Fruit fly (Drosophila melanogaster) whole organism, embryonic: ENCODE data around the gene CG7054.

Experiments
- Abd-B ChIP-seq: fragments of 200-800 bp; sonication (Bioruptor generic); optimal IDR thresholded peaks from 2 replicates; lab custom pipeline; 2018; ENCODE audit warnings: missing biosample characterization, mild to moderate bottlenecking, missing genetic modification characterization, moderate library complexity
- B-H1 ChIP-seq: fragments of 200-800 bp; sonication (Bioruptor generic); IDR thresholded peaks from 3 replicates; pipeline ENCODE4 v1.3.6; 2022; ENCODE audit warnings: missing biosample characterization, missing genetic modification characterization
- CG10565 ChIP-seq: fragments of 200-800 bp; sonication (Bioruptor generic); optimal IDR thresholded peaks from 3 replicates; lab custom pipeline; 2016; ENCODE audit warnings: missing biosample characterization, mild to moderate bottlenecking, missing genetic modification characterization
- CG11695 ChIP-seq: fragments of 200-800 bp; sonication (Bioruptor generic); IDR thresholded peaks from 3 replicates; pipeline ENCODE4 v1.3.6; 2022; ENCODE audit warnings: missing biosample characterization, missing genetic modification characterization
- CG12104 ChIP-seq: fragments of 200-800 bp; sonication (Bioruptor generic); optimal IDR thresholded peaks from 3 replicates; lab custom pipeline; 2016; ENCODE audit warnings: missing biosample characterization, missing genetic modification characterization
- CG1647 ChIP-seq: fragments of 200-800 bp; sonication (Bioruptor generic); optimal IDR thresholded peaks from 3 replicates; lab custom pipeline; 2016; ENCODE audit warnings: missing biosample characterization, missing genetic modification characterization
- CG4282 ChIP-seq: fragments of 200-800 bp; sonication (Bioruptor generic); optimal IDR thresholded peaks from 2 replicates; lab custom pipeline; 2016; ENCODE audit warnings: missing biosample characterization, missing genetic modification characterization
- CG4424 ChIP-seq: fragments of 200-800 bp; sonication (Bioruptor generic); optimal IDR thresholded peaks from 3 replicates; lab custom pipeline; 2016; ENCODE audit warnings: missing biosample characterization, missing genetic modification characterization
- CG4707 ChIP-seq: fragments of 200-800 bp; sonication (Bioruptor generic); optimal IDR thresholded peaks from 2 replicates; lab custom pipeline; 2018; ENCODE audit warnings: missing biosample characterization, mild to moderate bottlenecking, missing genetic modification characterization, moderate library complexity
- CG5180 ChIP-seq: fragments of 200-800 bp; sonication (Bioruptor generic); optimal IDR thresholded peaks from 3 replicates; lab custom pipeline; 2017; ENCODE audit warnings: missing biosample characterization, missing genetic modification characterization, mild to moderate bottlenecking, moderate library complexity, missing genetic modification reagents
- CG7839 ChIP-seq: fragments of 200-800 bp; sonication (Bioruptor generic); optimal IDR thresholded peaks from 3 replicates; lab custom pipeline; 2018; ENCODE audit warnings: missing biosample characterization, mild to moderate bottlenecking, missing genetic modification characterization, moderate library complexity
- CG8281 ChIP-seq: fragments of 200-800 bp; sonication (Bioruptor generic); optimal IDR thresholded peaks from 2 replicates; lab custom pipeline; 2018; ENCODE audit warnings: missing biosample characterization, mild to moderate bottlenecking, missing genetic modification characterization, moderate library complexity
- CG8478 ChIP-seq: fragments of >200 bp; optimal IDR thresholded peaks from 2 replicates; lab custom pipeline; 2018
- CG9609 ChIP-seq: fragments of 200-800 bp; sonication (Bioruptor generic); optimal IDR thresholded peaks from 3 replicates; lab custom pipeline; 2016; ENCODE audit warnings: missing biosample characterization, missing genetic modification characterization
- CG9727 ChIP-seq: fragments of 200-800 bp; sonication (Bioruptor generic); optimal IDR thresholded peaks from 3 replicates; lab custom pipeline; 2017; ENCODE audit warnings: missing biosample characterization, mild to moderate bottlenecking, missing genetic modification characterization
- CG9797 ChIP-seq: fragments of 200-800 bp; sonication (Bioruptor generic); optimal IDR thresholded peaks from 3 replicates; lab custom pipeline; 2018; ENCODE audit warnings: missing biosample characterization, mild to moderate bottlenecking, missing genetic modification characterization
- Dek ChIP-seq: fragments of 200-800 bp; sonication (Bioruptor generic); optimal IDR thresholded peaks from 3 replicates; lab custom pipeline; 2019; ENCODE audit warnings: missing biosample characterization, mild to moderate bottlenecking, missing genetic modification characterization, moderate library complexity
- Dref ChIP-seq: fragments of 200-800 bp; sonication (Bioruptor generic); IDR thresholded peaks from 2 replicates; pipeline ENCODE4 v1.3.6; 2022; ENCODE audit warnings: missing biosample characterization, missing genetic modification characterization
- HLHmδ ChIP-seq: fragments of 200-800 bp; sonication (Bioruptor generic); optimal IDR thresholded peaks from 2 replicates; lab custom pipeline; 2018; ENCODE audit warnings: missing biosample characterization, mild to moderate bottlenecking, missing genetic modification characterization, moderate library complexity
- Hr3 ChIP-seq: fragments of 200-800 bp; sonication (Bioruptor generic); optimal IDR thresholded peaks from 3 replicates; lab custom pipeline; 2016; ENCODE audit warnings: missing biosample characterization, missing genetic modification characterization
- MESR4 ChIP-seq: fragments of 200-800 bp; sonication (Bioruptor generic); optimal IDR thresholded peaks from 2 replicates; lab custom pipeline; 2018; ENCODE audit warnings: missing biosample characterization, mild to moderate bottlenecking, missing genetic modification characterization, moderate library complexity
- MTF-1 ChIP-seq: fragments of 200-800 bp; sonication (Bioruptor generic); optimal IDR thresholded peaks from 2 replicates; lab custom pipeline; 2018; ENCODE audit warnings: missing biosample characterization, mild to moderate bottlenecking, missing genetic modification characterization, borderline replicate concordance
- Mad ChIP-seq: fragments of 200-800 bp; sonication (Bioruptor generic); optimal IDR thresholded peaks from 2 replicates; lab custom pipeline; 2016; ENCODE audit warnings: missing biosample characterization, missing genetic modification characterization
- Myb ChIP-seq: fragments of 200-800 bp; sonication (Bioruptor generic); optimal IDR thresholded peaks from 2 replicates; lab custom pipeline; 2016; ENCODE audit warnings: missing biosample characterization, missing genetic modification characterization
- Nf-YC ChIP-seq: fragments of 200-800 bp; optimal IDR thresholded peaks from 3 replicates; lab custom pipeline; 2019; ENCODE audit warnings: missing biosample characterization, mild to moderate bottlenecking, missing genetic modification characterization, moderate library complexity
- Spps ChIP-seq: fragments of 200-800 bp; sonication (Bioruptor generic); optimal IDR thresholded peaks from 2 replicates; lab custom pipeline; 2018; ENCODE audit warnings: missing biosample characterization, mild to moderate bottlenecking, missing genetic modification characterization
- YL-1 ChIP-seq: fragments of 200-800 bp; sonication (Bioruptor generic); optimal IDR thresholded peaks from 3 replicates; lab custom pipeline; 2017; ENCODE audit warnings: missing biosample characterization, mild to moderate bottlenecking, missing genetic modification characterization
- btn ChIP-seq: fragments of 200-800 bp; sonication (Bioruptor generic); optimal IDR thresholded peaks from 2 replicates; lab custom pipeline; 2016; ENCODE audit warnings: missing biosample characterization, missing genetic modification characterization
- cas ChIP-seq: fragments of 200-800 bp; sonication (Bioruptor generic); IDR thresholded peaks from 2 replicates; pipeline ENCODE4 v1.3.6; 2022; ENCODE audit warnings: missing biosample characterization, missing genetic modification characterization
- crp ChIP-seq, 2 experiments: fragments of 200-800 bp; sonication (Bioruptor generic); optimal IDR thresholded peaks; 2 replicates in 1 of 2; 3 replicates in 1 of 2; lab custom pipeline; 2017; ENCODE audit warnings: missing biosample characterization in 2 of 2, missing genetic modification characterization in 2 of 2, mild to moderate bottlenecking in 1 of 2, moderate library complexity in 1 of 2
- disco-r ChIP-seq: fragments of 200-800 bp; sonication (Bioruptor generic); optimal IDR thresholded peaks from 2 replicates; lab custom pipeline; 2016; ENCODE audit warnings: missing biosample characterization, missing genetic modification characterization
- dm ChIP-seq: fragments of 200-800 bp; sonication (Bioruptor generic); optimal IDR thresholded peaks from 3 replicates; lab custom pipeline; 2016; ENCODE audit warnings: missing biosample characterization, missing genetic modification characterization
- emc ChIP-seq: fragments of 200-800 bp; sonication (Bioruptor generic); optimal IDR thresholded peaks from 2 replicates; lab custom pipeline; 2016; ENCODE audit warnings: missing biosample characterization, missing genetic modification characterization
- gcm ChIP-seq: fragments of 200-800 bp; sonication (Bioruptor generic); optimal IDR thresholded peaks from 2 replicates; lab custom pipeline; 2019; ENCODE audit warnings: missing biosample characterization, mild to moderate bottlenecking, missing genetic modification characterization, moderate library complexity
- gsb ChIP-seq: fragments of 200-800 bp; sonication (Bioruptor generic); IDR thresholded peaks from 2 replicates; pipeline ENCODE4 v1.3.6; 2022; ENCODE audit warnings: missing biosample characterization, missing genetic modification characterization
- ind ChIP-seq: fragments of 200-800 bp; sonication (Bioruptor generic); optimal IDR thresholded peaks from 3 replicates; lab custom pipeline; 2016; ENCODE audit warnings: missing biosample characterization, missing genetic modification characterization
- insv ChIP-seq, 2 experiments: fragments of 200-800 bp; sonication (Bioruptor generic); optimal IDR thresholded peaks; 3 replicates each; lab custom pipeline; 2016 to 2018; ENCODE audit warnings: missing biosample characterization in 2 of 2, missing genetic modification characterization in 2 of 2
- knrl ChIP-seq: fragments of 200-800 bp; sonication (Bioruptor generic); IDR thresholded peaks from 3 replicates; pipeline ENCODE4 v1.3.6; 2022; ENCODE audit warnings: missing biosample characterization, missing genetic modification characterization; ENCODE audit not compliant: partially characterized antibody
- nmo ChIP-seq: fragments of 200-800 bp; sonication (Bioruptor generic); optimal IDR thresholded peaks from 2 replicates; lab custom pipeline; 2018; ENCODE audit warnings: missing biosample characterization, mild to moderate bottlenecking, missing genetic modification characterization, moderate library complexity
- onecut ChIP-seq: fragments of 200-800 bp; sonication (Bioruptor generic); IDR thresholded peaks from 2 replicates; pipeline ENCODE4 v1.3.6; 2022; ENCODE audit warnings: missing biosample characterization, missing genetic modification characterization
- otp ChIP-seq: fragments of 200-800 bp; sonication (Bioruptor generic); IDR thresholded peaks from 3 replicates; pipeline ENCODE4, ENCODE4 v1.3.6; 2022; ENCODE audit warnings: missing biosample characterization, missing genetic modification characterization
- phol ChIP-seq: fragments of 200-800 bp; sonication (Bioruptor generic); optimal IDR thresholded peaks from 3 replicates; lab custom pipeline; 2018; ENCODE audit warnings: missing biosample characterization, mild to moderate bottlenecking, missing genetic modification characterization, moderate library complexity
- pum ChIP-seq: fragments of 200-800 bp; sonication (Bioruptor generic); optimal IDR thresholded peaks from 2 replicates; lab custom pipeline; 2016; ENCODE audit warnings: missing biosample characterization, missing genetic modification characterization
- ro ChIP-seq: fragments of 200-800 bp; sonication (Bioruptor generic); IDR thresholded peaks from 2 replicates; pipeline ENCODE4 v1.3.6; 2022; ENCODE audit warnings: missing biosample characterization, missing genetic modification characterization
- sens ChIP-seq: fragments of 200-800 bp; sonication (Bioruptor generic); peaks from one replicate; lab custom pipeline; 2016; ENCODE audit warnings: missing biosample characterization, missing genetic modification characterization
- seq ChIP-seq: fragments of 200-800 bp; sonication (Bioruptor generic); IDR thresholded peaks from 2 replicates; pipeline ENCODE4 v1.3.6; 2022; ENCODE audit warnings: missing biosample characterization, missing genetic modification characterization
- slbo ChIP-seq: fragments of 200-800 bp; sonication (Bioruptor generic); IDR thresholded peaks from 2 replicates; pipeline ENCODE4 v1.3.6; 2022; ENCODE audit warnings: missing biosample characterization, missing genetic modification characterization
- slp2 ChIP-seq: fragments of 200-800 bp; sonication (Bioruptor generic); optimal IDR thresholded peaks from 2 replicates; lab custom pipeline; 2016; ENCODE audit warnings: missing biosample characterization, missing genetic modification characterization
- tll ChIP-seq, 2 experiments: fragments of 200-800 bp in 1 of 2; fragments of >200 bp in 1 of 2; sonication (Bioruptor generic) in 1 of 2; optimal IDR thresholded peaks; 2 replicates each; lab custom pipeline; 2017 to 2019; ENCODE audit warnings: missing biosample characterization in 2 of 2, missing genetic modification characterization in 2 of 2, mild to moderate bottlenecking in 1 of 2, moderate library complexity in 1 of 2

Gene CG7054

DNA sequence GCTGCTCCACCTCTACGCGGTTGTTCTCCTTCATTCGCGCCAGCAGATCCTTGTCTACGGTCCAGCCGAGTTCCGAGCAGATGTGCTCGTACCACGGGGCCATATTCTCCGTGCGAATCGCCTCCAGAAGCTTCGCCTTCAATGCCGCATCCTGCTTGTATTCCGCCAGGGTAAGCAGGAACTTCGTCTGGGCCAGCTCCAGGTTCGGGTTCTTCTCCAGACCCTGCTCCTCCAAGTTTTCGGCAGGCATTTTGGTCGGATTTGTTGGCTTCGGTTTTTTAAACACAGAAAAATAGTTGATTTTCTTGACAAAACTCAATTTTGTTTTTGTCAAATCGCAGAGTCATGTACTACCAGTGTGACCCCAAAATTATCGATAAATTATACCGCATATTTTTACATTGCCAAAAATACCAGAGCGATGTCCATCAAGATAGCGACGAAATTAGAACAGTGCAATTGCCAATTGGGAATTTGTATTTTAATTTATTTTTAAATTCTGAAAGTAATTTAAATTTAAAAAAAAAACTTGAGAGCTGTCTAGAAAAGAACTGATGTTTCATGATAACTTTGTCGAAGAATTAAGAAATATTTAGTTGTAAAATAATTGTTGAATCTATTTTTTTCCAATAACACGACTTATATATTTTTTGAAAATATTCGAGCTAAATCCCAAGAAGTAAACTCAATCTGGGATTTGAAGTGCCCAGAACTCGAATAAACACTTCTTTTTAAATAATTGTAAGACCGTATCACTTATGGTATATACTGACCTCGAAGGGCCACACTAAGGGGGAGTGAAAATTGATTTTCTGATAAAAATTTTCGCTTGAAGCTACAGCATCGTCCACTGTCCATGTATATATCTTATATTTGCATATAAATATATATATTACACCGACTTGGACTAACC, 2.9 kb upstream of the CG7054 start, which contains the start of the genes Rpn7 and AP-2mu (continued):
- TF ChIP-seq Abd-B (GFP tag; lab: Kevin White, UChicago): no peak
- peak; percentile 11; the same call in 1 of the 2 replicates for TF ChIP-seq slbo (GFP tag; lab: Robert Waterston, UW)
- peak in 1 of 2 experiments; percentile 93 for TF ChIP-seq insv (GFP tag; optimal IDR thresholded peaks at IDR 0.05; lab: Kevin White, UChicago)
- TF ChIP-seq ind: peak; percentile 19
- TF ChIP-seq gsb (GFP tag; lab: Robert Waterston, UW): no peak
- TF ChIP-seq CG9609 (GFP tag; lab: Kevin White, UChicago): no peak
- TF ChIP-seq CG8281 (tag; lab: Kevin White, UChicago): no peak
- no peak for TF ChIP-seq CG4282
- no peak for TF ChIP-seq Myb (GFP tag; lab: Kevin White, UChicago)
- no peak for TF ChIP-seq knrl
- TF ChIP-seq Nf-YC (tag; lab: Kevin White, UChicago): peak; percentile 9
- TF ChIP-seq CG11695: no peak
- no peak for TF ChIP-seq pum (GFP tag; lab: Kevin White, UChicago)
- no peak for TF ChIP-seq CG4707 (GFP tag; lab: Kevin White, UChicago)
- TF ChIP-seq gcm (GFP tag; lab: Kevin White, UChicago): no peak
- TF ChIP-seq CG10565 (GFP tag; lab: Kevin White, UChicago): no peak
- no peak for TF ChIP-seq CG8478 (lab: Kevin White, UChicago)
- peak; percentile 44 for TF ChIP-seq phol (tag; lab: Kevin White, UChicago)
- no peak for TF ChIP-seq dm
- no peak for TF ChIP-seq btn
- TF ChIP-seq Dref (GFP tag; lab: Robert Waterston, UW): peak; percentile 61
- no peak for TF ChIP-seq cas (GFP tag; lab: Robert Waterston, UW)
- TF ChIP-seq otp: no peak
- TF ChIP-seq MTF-1 (GFP tag; lab: Kevin White, UChicago): no peak
- TF ChIP-seq disco-r (GFP tag; lab: Kevin White, UChicago): no peak
- no peak for TF ChIP-seq Spps (tag; lab: Kevin White, UChicago)
- TF ChIP-seq Mad (GFP tag; lab: Kevin White, UChicago): no peak
- TF ChIP-seq onecut: peak; percentile 85
- peak; percentile 75 for TF ChIP-seq CG9797 (GFP tag; lab: Kevin White, UChicago)
- peak; percentile 57 for TF ChIP-seq MESR4 (GFP tag; lab: Kevin White, UChicago)
- no peak for TF ChIP-seq ro (GFP tag; lab: Robert Waterston, UW)
- peak; percentile 27 for TF ChIP-seq CG4424 (GFP tag; lab: Kevin White, UChicago)
- no peak for TF ChIP-seq slp2 (GFP tag; lab: Kevin White, UChicago)
- no peak for TF ChIP-seq CG12104 (GFP tag; lab: Kevin White, UChicago)
- TF ChIP-seq Hr3: peak; percentile 22
- peak; percentile 78 for TF ChIP-seq sens (GFP tag; lab: Kevin White, UChicago)
- TF ChIP-seq tll (GFP tag; optimal IDR thresholded peaks at IDR 0.05; lab: Kevin White, UChicago): peak in 1 of 2 experiments; percentile 2
- TF ChIP-seq YL-1 (GFP tag; lab: Kevin White, UChicago): peak; percentile 72
- TF ChIP-seq CG9727: peak; percentile 19
- TF ChIP-seq crp (GFP tag; optimal IDR thresholded peaks at IDR 0.05; lab: Kevin White, UChicago): peak in 1 of 2 experiments; percentile 25
- TF ChIP-seq Dek (tag; lab: Kevin White, UChicago): peak; percentile 29
- no peak for TF ChIP-seq HLHmδ (GFP tag; lab: Kevin White, UChicago)
- TF ChIP-seq CG1647 (GFP tag; lab: Kevin White, UChicago): no peak
- TF ChIP-seq CG7839 (tag; lab: Kevin White, UChicago): peak; percentile 28
- TF ChIP-seq CG5180: no peak
- peak; percentile 53 for TF ChIP-seq nmo
- TF ChIP-seq B-H1 (GFP tag; lab: Robert Waterston, UW): no peak
- TF ChIP-seq emc (GFP tag; lab: Kevin White, UChicago): no peak
- TF ChIP-seq seq (GFP tag; lab: Robert Waterston, UW): no peak
